Worm (Caenorhabditis elegans) whole organism, L1 larva: ENCODE data around the gene clec-173.
A peak's percentile ranks its signal among the peaks of the same experiment; 100 is the strongest.

Source experiments
- C04F5.9 ChIP-seq: sonication (generic microtip); optimal IDR thresholded peaks from 2 replicates; lab custom pipeline; 2016; ENCODE audit warnings: missing genetic modification characterization, missing compliant biosample characterization
- C16A3.4 ChIP-seq: fragments of 150-350 bp; optimal IDR thresholded peaks from 2 replicates; lab custom pipeline; 2014; ENCODE audit warnings: missing biosample characterization, missing genetic modification characterization
- alr-1 ChIP-seq: fragments of 200-800 bp; sonication (Bioruptor generic); optimal IDR thresholded peaks from 2 replicates; lab custom pipeline; 2018; ENCODE audit warnings: borderline replicate concordance, mild to moderate bottlenecking, missing genetic modification characterization, missing compliant biosample characterization
- ama-1 ChIP-seq: fragments of 150-350 bp; optimal IDR thresholded peaks from 2 replicates; lab custom pipeline; 2014
- ceh-63 ChIP-seq: fragments of 200-800 bp; sonication (Bioruptor generic); optimal IDR thresholded peaks from 2 replicates; lab custom pipeline; 2018; ENCODE audit warnings: mild to moderate bottlenecking, missing genetic modification characterization, missing compliant biosample characterization
- ceh-8 ChIP-seq: fragments of 200-800 bp; sonication (Bioruptor generic); optimal IDR thresholded peaks from 2 replicates; lab custom pipeline; 2018; ENCODE audit warnings: mild to moderate bottlenecking, missing genetic modification characterization, moderate library complexity, missing compliant biosample characterization
- ceh-90 ChIP-seq: sonication (generic microtip); optimal IDR thresholded peaks from 2 replicates; lab custom pipeline; 2016; ENCODE audit warnings: missing genetic modification characterization, missing compliant biosample characterization
- ces-1 ChIP-seq: fragments of 150-350 bp; optimal IDR thresholded peaks from 2 replicates; lab custom pipeline; 2014; ENCODE audit warnings: missing biosample characterization, missing genetic modification reagents, missing genetic modification characterization
- dsc-1 ChIP-seq: sonication (generic microtip); optimal IDR thresholded peaks from 2 replicates; lab custom pipeline; 2016; ENCODE audit warnings: mild to moderate bottlenecking, missing genetic modification characterization, missing compliant biosample characterization
- efl-1 ChIP-seq, 4 experiments: fragments of 150-350 bp; optimal IDR thresholded peaks in 3 of 4; peaks in 1 of 4; 1 replicate in 1 of 4; 2 replicates in 3 of 4; lab custom pipeline; 2014; ENCODE audit warnings: missing biosample characterization in 2 of 4, missing genetic modification characterization in 2 of 4, missing genetic modification reagents in 2 of 4
- efl-3 ChIP-seq: fragments of 200-800 bp; sonication (Bioruptor generic); optimal IDR thresholded peaks from 2 replicates; lab custom pipeline; 2018; ENCODE audit warnings: mild to moderate bottlenecking, missing genetic modification characterization, missing compliant biosample characterization
- egl-13 ChIP-seq: sonication (generic microtip); optimal IDR thresholded peaks from 2 replicates; lab custom pipeline; 2016; ENCODE audit warnings: missing genotype, missing genetic modification reagents, missing genetic modification characterization, missing compliant biosample characterization
- egl-27 ChIP-seq, 2 experiments: fragments of 150-350 bp in 1 of 2; sonication (generic microtip); optimal IDR thresholded peaks; 3 replicates each; lab custom pipeline; 2017 to 2018; ENCODE audit warnings: missing biosample characterization in 2 of 2, missing genetic modification characterization in 2 of 2, missing genetic modification reagents in 2 of 2
- elt-2 ChIP-seq: sonication (generic microtip); optimal IDR thresholded peaks from 2 replicates; lab custom pipeline; 2016; ENCODE audit warnings: missing genetic modification characterization, mild to moderate bottlenecking, inconsistent platforms, missing compliant biosample characterization, missing genetic modification reagents
- fkh-10 ChIP-seq: sonication (generic microtip); optimal IDR thresholded peaks from 2 replicates; lab custom pipeline; 2017; ENCODE audit warnings: missing biosample characterization, missing genetic modification reagents, missing genetic modification characterization
- fos-1 ChIP-seq: fragments of 150-350 bp; optimal IDR thresholded peaks from 2 replicates; lab custom pipeline; 2014; ENCODE audit warnings: missing biosample characterization, missing genetic modification characterization
- grh-1 ChIP-seq: fragments of 200-800 bp; sonication (Bioruptor generic); IDR thresholded peaks from 2 replicates; pipeline ENCODE4 v1.3.6; 2022; ENCODE audit warnings: missing genetic modification reagents, missing genetic modification characterization, missing compliant biosample characterization
- hlh-4 ChIP-seq: sonication (generic microtip); optimal IDR thresholded peaks from 2 replicates; lab custom pipeline; 2016; ENCODE audit warnings: mild to moderate bottlenecking, missing genetic modification characterization, missing compliant biosample characterization
- hpl-2 ChIP-seq: fragments of 150-350 bp; optimal IDR thresholded peaks from 2 replicates; lab custom pipeline; 2014; ENCODE audit warnings: missing biosample characterization, missing genetic modification reagents, missing genetic modification characterization
- jun-1 ChIP-seq: fragments of 150-350 bp; optimal IDR thresholded peaks from 2 replicates; lab custom pipeline; 2014; ENCODE audit warnings: missing biosample characterization, missing genetic modification reagents, missing genetic modification characterization
- lin-13 ChIP-seq: fragments of 150-350 bp; optimal IDR thresholded peaks from 2 replicates; lab custom pipeline; 2014; ENCODE audit warnings: missing biosample characterization, missing genetic modification reagents, missing genetic modification characterization
- lin-14 ChIP-seq: fragments of 200-800 bp; sonication (Bioruptor generic); optimal IDR thresholded peaks from 2 replicates; lab custom pipeline; 2018; ENCODE audit warnings: mild to moderate bottlenecking, missing genetic modification characterization, moderate library complexity, missing compliant biosample characterization
- lin-15B ChIP-seq: fragments of 150-350 bp; sonication (generic microtip); optimal IDR thresholded peaks from 3 replicates; lab custom pipeline; 2014; ENCODE audit warnings: missing biosample characterization, missing genetic modification characterization
- lin-35 ChIP-seq, 2 experiments: fragments of 150-350 bp; optimal IDR thresholded peaks; 2 replicates each; lab custom pipeline; 2014; ENCODE audit warnings: missing biosample characterization in 2 of 2, missing genetic modification characterization in 2 of 2, missing genetic modification reagents in 2 of 2
- lin-39 ChIP-seq: fragments of 150-350 bp; optimal IDR thresholded peaks from 2 replicates; lab custom pipeline; 2014; ENCODE audit warnings: missing biosample characterization, missing genetic modification reagents, missing genetic modification characterization
- lir-3 ChIP-seq: sonication (generic microtip); optimal IDR thresholded peaks from 2 replicates; lab custom pipeline; 2016; ENCODE audit warnings: mild to moderate bottlenecking, missing genetic modification characterization, moderate library complexity, missing compliant biosample characterization; ENCODE audit not compliant: poor library complexity
- lsy-2 ChIP-seq, 2 experiments: fragments of 150-350 bp; optimal IDR thresholded peaks; 2 replicates each; lab custom pipeline; 2014; ENCODE audit warnings: missing biosample characterization in 2 of 2, missing genetic modification characterization in 2 of 2
- nhr-11 ChIP-seq: fragments of 150-350 bp; optimal IDR thresholded peaks from 2 replicates; lab custom pipeline; 2014; ENCODE audit warnings: missing biosample characterization, missing genetic modification characterization
- nhr-12 ChIP-seq: sonication (generic microtip); optimal IDR thresholded peaks from 2 replicates; lab custom pipeline; 2017; ENCODE audit warnings: missing biosample characterization, missing genetic modification characterization
- nhr-19 ChIP-seq: fragments of 200-800 bp; sonication (Bioruptor generic); conservative IDR thresholded peaks from 2 replicates; pipeline ENCODE4 v1.3.6; 2022; ENCODE audit warnings: missing genetic modification characterization, missing compliant biosample characterization
- nhr-20 ChIP-seq: sonication (generic microtip); optimal IDR thresholded peaks from 2 replicates; lab custom pipeline; 2016; ENCODE audit warnings: mild to moderate bottlenecking, missing genetic modification characterization, missing compliant biosample characterization
- nhr-237 ChIP-seq: fragments of 150-350 bp; optimal IDR thresholded peaks from 2 replicates; lab custom pipeline; 2014; ENCODE audit warnings: missing biosample characterization, missing genetic modification characterization
- nhr-47 ChIP-seq: sonication (generic microtip); optimal IDR thresholded peaks from 2 replicates; lab custom pipeline; 2016; ENCODE audit warnings: mild to moderate bottlenecking, missing genetic modification characterization, moderate library complexity, missing compliant biosample characterization
- nhr-71 ChIP-seq: sonication (generic microtip); optimal IDR thresholded peaks from 2 replicates; lab custom pipeline; 2016; ENCODE audit warnings: mild to moderate bottlenecking, missing genetic modification characterization, moderate library complexity, missing compliant biosample characterization
- nhr-76 ChIP-seq: sonication (generic microtip); optimal IDR thresholded peaks from 2 replicates; lab custom pipeline; 2017; ENCODE audit warnings: missing biosample characterization, missing genetic modification characterization
- nhr-84 ChIP-seq: sonication (generic microtip); optimal IDR thresholded peaks from 2 replicates; lab custom pipeline; 2017; ENCODE audit warnings: missing biosample characterization, missing genetic modification characterization
- nhr-85 ChIP-seq: sonication (generic microtip); peaks from one replicate; lab custom pipeline; 2016; ENCODE audit warnings: missing genetic modification characterization, inconsistent platforms, missing compliant biosample characterization
- nhr-90 ChIP-seq: sonication (generic microtip); optimal IDR thresholded peaks from 2 replicates; lab custom pipeline; 2016; ENCODE audit warnings: mild to moderate bottlenecking, missing genetic modification characterization, missing compliant biosample characterization; ENCODE audit not compliant: poor library complexity
- pag-3 ChIP-seq: sonication (generic microtip); optimal IDR thresholded peaks from 2 replicates; lab custom pipeline; 2017; ENCODE audit warnings: missing genetic modification characterization, mild to moderate bottlenecking, missing compliant biosample characterization, antibody characterized with exemption, borderline replicate concordance; ENCODE audit not compliant: insufficient read depth
- pqm-1 ChIP-seq: sonication (generic microtip); optimal IDR thresholded peaks from 3 replicates; lab custom pipeline; 2017; ENCODE audit warnings: missing biosample characterization, missing genetic modification characterization
- rnt-1 ChIP-seq: sonication (generic microtip); optimal IDR thresholded peaks from 2 replicates; lab custom pipeline; 2016; ENCODE audit warnings: mild to moderate bottlenecking, missing genetic modification characterization, moderate library complexity, missing compliant biosample characterization
- snpc-4 ChIP-seq: fragments of 150-350 bp; optimal IDR thresholded peaks from 2 replicates; lab custom pipeline; 2014; ENCODE audit warnings: missing biosample characterization, missing genetic modification characterization
- snu-23 ChIP-seq: sonication (generic microtip); optimal IDR thresholded peaks from 2 replicates; lab custom pipeline; 2016; ENCODE audit warnings: missing genetic modification characterization, missing compliant biosample characterization
- sox-4 ChIP-seq: sonication (generic microtip); optimal IDR thresholded peaks from 2 replicates; lab custom pipeline; 2016; ENCODE audit warnings: missing genetic modification characterization, missing compliant biosample characterization
- sup-37 ChIP-seq: fragments of 200-800 bp; sonication (Bioruptor generic); optimal IDR thresholded peaks from 2 replicates; lab custom pipeline; 2018; ENCODE audit warnings: mild to moderate bottlenecking, missing genetic modification characterization, missing compliant biosample characterization
- swsn-7 ChIP-seq: sonication (generic microtip); optimal IDR thresholded peaks from 2 replicates; lab custom pipeline; 2016; ENCODE audit warnings: missing genetic modification characterization, missing compliant biosample characterization
- tlp-1 ChIP-seq: fragments of 150-350 bp; optimal IDR thresholded peaks from 2 replicates; lab custom pipeline; 2014; ENCODE audit warnings: missing biosample characterization, missing genetic modification characterization
- unc-62 ChIP-seq: fragments of 150-350 bp; optimal IDR thresholded peaks from 2 replicates; lab custom pipeline; 2014; ENCODE audit warnings: missing biosample characterization, missing genetic modification reagents, missing genetic modification characterization
- unc-86 ChIP-seq: sonication (generic microtip); optimal IDR thresholded peaks from 2 replicates; lab custom pipeline; 2016; ENCODE audit warnings: missing genetic modification characterization, missing compliant biosample characterization
- unc-98 ChIP-seq: fragments of 200-800 bp; sonication (Bioruptor generic); IDR thresholded peaks from 2 replicates; pipeline ENCODE4 v1.3.6; 2022; ENCODE audit warnings: missing genetic modification characterization, missing compliant biosample characterization
- xbp-1 ChIP-seq: sonication (generic microtip); optimal IDR thresholded peaks from 2 replicates; lab custom pipeline; 2016; ENCODE audit warnings: missing genetic modification characterization, missing compliant biosample characterization
- zip-4 ChIP-seq: fragments of 200-800 bp; sonication (Bioruptor generic); optimal IDR thresholded peaks from 2 replicates; lab custom pipeline; 2018; ENCODE audit warnings: mild to moderate bottlenecking, missing genetic modification characterization, moderate library complexity, missing compliant biosample characterization
- ztf-4 ChIP-seq: fragments of 150-350 bp; optimal IDR thresholded peaks from 2 replicates; lab custom pipeline; 2014; ENCODE audit warnings: missing biosample characterization, missing genetic modification characterization

clec-173 gene

ce11 chrIV:3231644-3232043 is 35.8 kb downstream of the clec-173 start:
- no peak for TF ChIP-seq efl-1 (optimal IDR thresholded peaks at IDR 0.05; lab: Kevin White, UChicago)
- peak in 1 of 2 experiments; percentile 83 for TF ChIP-seq efl-1 (GFP tag; optimal IDR thresholded peaks at IDR 0.05 in 1 of 2; lab: Kevin White, UChicago)
- no peak for TF ChIP-seq lin-13 (GFP tag; lab: Kevin White, UChicago)
- no peak for TF ChIP-seq zip-4 (GFP tag; lab: Kevin White, UChicago)
- TF ChIP-seq lin-35 (GFP tag; optimal IDR thresholded peaks at IDR 0.05; lab: Kevin White, UChicago), result peak in 1 of 2 experiments; percentile 9
- no peak for TF ChIP-seq efl-3
- TF ChIP-seq egl-13 (tag; lab: Kevin White, UChicago), result no peak
- no peak for TF ChIP-seq fkh-10 (GFP tag; lab: Kevin White, UChicago)
- TF ChIP-seq nhr-71 (tag; lab: Kevin White, UChicago), result peak; percentile 59
- peak; percentile 60 for TF ChIP-seq rnt-1 (tag; lab: Kevin White, UChicago)
- no peak for TF ChIP-seq snpc-4 (tag; lab: Kevin White, UChicago)
- TF ChIP-seq nhr-19 (GFP tag; lab: Robert Waterston, UW), result peak; percentile 39
- TF ChIP-seq sup-37 (GFP tag; lab: Kevin White, UChicago), result no peak
- TF ChIP-seq fos-1 (tag; lab: Kevin White, UChicago), result no peak
- TF ChIP-seq lin-39 (tag; lab: Kevin White, UChicago), result no peak
- TF ChIP-seq unc-86, result no peak
- TF ChIP-seq snu-23, result peak; percentile 40
- no peak for TF ChIP-seq lin-15B (tag; lab: Kevin White, UChicago)
- TF ChIP-seq nhr-90 (tag; lab: Kevin White, UChicago), result no peak
- TF ChIP-seq xbp-1 (tag; lab: Kevin White, UChicago), result no peak
- TF ChIP-seq unc-98 (GFP tag; lab: Robert Waterston, UW), result no peak
- no peak for TF ChIP-seq nhr-12
- no peak for TF ChIP-seq hlh-4 (tag; lab: Kevin White, UChicago)
- no peak for TF ChIP-seq nhr-11
- TF ChIP-seq nhr-237, result no peak
- TF ChIP-seq nhr-47, result peak; percentile 17
- TF ChIP-seq dsc-1, result no peak
- no peak for TF ChIP-seq ceh-90 (tag; lab: Kevin White, UChicago)
- no peak for TF ChIP-seq ama-1 (lab: Kevin White, UChicago)
- TF ChIP-seq nhr-84, result no peak
- no peak for TF ChIP-seq egl-27 (tag; optimal IDR thresholded peaks at IDR 0.05; lab: Kevin White, UChicago)
- no peak for TF ChIP-seq lir-3 (tag; lab: Kevin White, UChicago)
- TF ChIP-seq alr-1 (tag; lab: Kevin White, UChicago), result no peak
- no peak for TF ChIP-seq pqm-1 (tag; lab: Kevin White, UChicago)
- TF ChIP-seq unc-62 (GFP tag; lab: Kevin White, UChicago), result no peak
- no peak for TF ChIP-seq grh-1
- TF ChIP-seq ces-1, result no peak
- TF ChIP-seq ceh-63 (GFP tag; lab: Kevin White, UChicago), result no peak
- no peak for TF ChIP-seq jun-1
- TF ChIP-seq elt-2 (tag; lab: Kevin White, UChicago), result peak; percentile 18
- no peak for TF ChIP-seq ceh-8 (GFP tag; lab: Kevin White, UChicago)
- TF ChIP-seq swsn-7 (tag; lab: Kevin White, UChicago), result no peak
- no peak for TF ChIP-seq tlp-1
- TF ChIP-seq C16A3.4 (tag; lab: Kevin White, UChicago), result no peak
- no peak for TF ChIP-seq C04F5.9 (tag; lab: Kevin White, UChicago)
- no peak for TF ChIP-seq sox-4 (tag; lab: Kevin White, UChicago)
- no peak for TF ChIP-seq pag-3 (tag; lab: Kevin White, UChicago)
- TF ChIP-seq lin-14, result peak; percentile 63
- TF ChIP-seq nhr-20 (tag; lab: Kevin White, UChicago), result peak; percentile 33
- no peak for TF ChIP-seq nhr-76 (tag; lab: Kevin White, UChicago)
- no peak for TF ChIP-seq hpl-2 (GFP tag; lab: Kevin White, UChicago)
- TF ChIP-seq nhr-85, result no peak
- peak in 1 of 2 experiments; percentile 15 for TF ChIP-seq lsy-2 (tag; optimal IDR thresholded peaks at IDR 0.05; lab: Kevin White, UChicago)
- no peak for TF ChIP-seq ztf-4 (tag; lab: Kevin White, UChicago)
